Worm (Caenorhabditis elegans): ENCODE data around the gene fipr-12.

fipr-12 gene

DNA sequence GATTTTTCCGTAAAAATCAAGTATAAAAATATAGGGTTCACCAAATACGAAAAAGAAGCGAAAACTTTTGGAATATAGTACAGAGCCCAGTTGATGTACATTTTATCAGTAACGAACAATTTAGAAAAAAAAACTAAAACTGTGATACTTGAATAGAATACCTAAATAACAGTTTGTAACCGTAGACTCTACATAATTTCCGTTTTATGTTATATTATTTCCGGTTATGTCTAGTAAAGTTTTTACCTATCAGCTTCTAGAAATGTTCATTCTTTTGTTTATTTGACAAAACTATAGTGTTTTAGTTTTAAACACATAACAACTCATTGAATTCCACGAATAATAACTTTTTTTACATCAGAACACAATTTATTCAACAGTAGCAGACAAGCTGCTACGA, 5.7 kb upstream of the fipr-12 start, which contains the start of gene srj-33:
Gene srj-33, minus strand, starts transcription at position 101 of the 400 bp plus-strand sequence.
- TF ChIP-seq ceh-82 (tag; optimal IDR thresholded peaks at IDR 0.05) (no peak), lin-1 (GFP tag; IDR thresholded peaks at IDR 0.05) (no peak), unc-39 (tag; optimal IDR thresholded peaks at IDR 0.05) (no peak)

DNA sequence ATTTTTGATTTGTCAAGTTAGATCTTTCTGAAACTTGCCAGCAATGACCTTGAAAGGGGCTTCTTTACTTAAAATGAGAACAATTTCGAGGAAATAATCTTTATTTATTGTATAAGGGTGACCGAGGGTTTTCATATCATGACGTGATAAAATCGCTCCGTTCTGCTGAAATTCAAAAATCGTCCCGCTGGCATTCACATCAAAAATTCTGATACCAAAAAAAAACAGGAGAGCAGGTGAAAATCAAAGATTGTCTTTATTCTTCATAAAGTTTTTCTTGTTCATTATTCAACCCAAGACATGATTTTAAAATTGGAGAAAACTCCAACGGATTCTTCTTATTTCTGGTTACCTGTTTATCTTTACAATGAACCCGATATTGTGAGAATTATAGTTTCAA, 954 bp downstream of the fipr-12 start, which contains the start of gene sre-28:
Gene sre-28, plus strand, starts transcription at position 301 of the 400 bp plus-strand sequence.
- TF ChIP-seq lin-15B (tag; optimal IDR thresholded peaks at IDR 0.05): no peak
- TF ChIP-seq unc-62 (GFP tag; optimal IDR thresholded peaks at IDR 0.05 in 1 of 2): peak in 1 of 2 experiments; percentile 19
- no peak for TF ChIP-seq unc-62 (tag; optimal IDR thresholded peaks at IDR 0.05)

DNA sequence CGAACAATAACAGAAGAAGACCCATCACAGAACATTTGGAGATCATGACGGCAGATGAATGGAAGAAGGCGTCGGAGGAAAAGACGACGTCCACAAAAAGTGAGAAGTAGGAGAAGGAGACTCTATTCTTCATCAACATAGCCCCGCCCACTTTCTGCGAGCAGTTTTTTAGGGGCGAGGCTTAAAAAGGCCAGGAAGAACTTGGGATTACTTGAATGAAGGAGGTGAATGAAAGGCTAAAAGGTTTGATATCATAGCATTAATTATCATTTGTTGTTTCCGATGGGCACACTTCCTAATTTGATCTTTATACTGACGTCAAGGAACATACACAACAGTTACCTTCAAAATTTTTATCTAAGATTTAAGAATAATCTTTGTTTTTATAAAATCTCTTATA, 5.7 kb downstream of the fipr-12 start, which contains the start of gene nlp-58:
Gene nlp-58, minus strand, starts transcription at position 101 of the 400 bp plus-strand sequence.
- TF ChIP-seq aly-2 (tag; optimal IDR thresholded peaks at IDR 0.05) (no peak), ceh-20 (GFP tag; IDR thresholded peaks at IDR 0.05) (no peak), nhr-42 (GFP tag; IDR thresholded peaks at IDR 0.05) (no peak), mdl-1 (tag; optimal IDR thresholded peaks at IDR 0.05) (no peak), tra-1 (GFP tag; IDR thresholded peaks at IDR 0.05) (no peak), mes-2 (tag; optimal IDR thresholded peaks at IDR 0.05; ENCODE audit: poor library complexity, severe bottlenecking) (no peak), nhr-10 (tag; optimal IDR thresholded peaks at IDR 0.05) (no peak), ceh-82 (tag; optimal IDR thresholded peaks at IDR 0.05) (no peak), T20F7.1 (GFP tag; optimal IDR thresholded peaks at IDR 0.05) (no peak), snpc-4 (tag; optimal IDR thresholded peaks at IDR 0.05) (no peak), saeg-2 (GFP tag; IDR thresholded peaks at IDR 0.05) (no peak), sdz-12 (GFP tag; optimal IDR thresholded peaks at IDR 0.05) (no peak)

DNA sequence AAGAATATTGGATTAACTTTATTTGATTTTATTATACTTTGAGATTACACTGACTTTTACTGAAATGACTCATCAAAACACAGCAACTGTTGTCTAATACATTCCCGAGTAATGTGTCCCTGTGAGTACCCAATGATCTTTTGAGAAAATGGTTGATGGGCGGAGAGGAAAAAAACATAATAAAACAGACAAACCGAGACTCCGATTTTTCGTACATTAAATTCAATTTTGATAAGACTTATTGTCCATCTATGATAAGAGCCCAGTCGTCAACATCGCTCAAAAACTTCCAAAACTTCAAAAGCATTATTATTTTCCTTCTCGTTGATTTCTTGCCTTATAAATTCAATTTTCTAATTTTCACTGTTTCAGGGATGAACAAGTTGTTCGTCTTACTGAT, 7.7 kb downstream of the fipr-12 start, which contains the start of gene ttr-46:
Gene ttr-46, plus strand, starts transcription at position 373 of the 400 bp plus-strand sequence.
- no peak for TF ChIP-seq spr-3 (GFP tag; optimal IDR thresholded peaks at IDR 0.05)
- peak; percentile 53 for TF ChIP-seq nhr-28 (tag; optimal IDR thresholded peaks at IDR 0.05)
- no peak for TF ChIP-seq sdz-12 (GFP tag; optimal IDR thresholded peaks at IDR 0.05)
- no peak for TF ChIP-seq daf-16 (GFP tag; optimal IDR thresholded peaks at IDR 0.05)
- peak; percentile 65 for TF ChIP-seq daf-16 (tag; optimal IDR thresholded peaks at IDR 0.05)
- TF ChIP-seq nhr-41 (GFP tag; IDR thresholded peaks at IDR 0.05): no peak
- TF ChIP-seq lin-15B (tag; optimal IDR thresholded peaks at IDR 0.05): no peak
- no peak for TF ChIP-seq tra-1 (GFP tag; IDR thresholded peaks at IDR 0.05)
- no peak for TF ChIP-seq daf-19 (GFP tag; conservative IDR thresholded peaks at IDR 0.05)
- TF ChIP-seq mxl-3 (GFP tag; optimal IDR thresholded peaks at IDR 0.05): no peak
- TF ChIP-seq nhr-25 (tag; optimal IDR thresholded peaks at IDR 0.05; ENCODE audit: borderline replicate concordance, insufficient read depth): no peak
- TF ChIP-seq pqm-1 (tag; optimal IDR thresholded peaks at IDR 0.05): peak; percentile 63

DNA sequence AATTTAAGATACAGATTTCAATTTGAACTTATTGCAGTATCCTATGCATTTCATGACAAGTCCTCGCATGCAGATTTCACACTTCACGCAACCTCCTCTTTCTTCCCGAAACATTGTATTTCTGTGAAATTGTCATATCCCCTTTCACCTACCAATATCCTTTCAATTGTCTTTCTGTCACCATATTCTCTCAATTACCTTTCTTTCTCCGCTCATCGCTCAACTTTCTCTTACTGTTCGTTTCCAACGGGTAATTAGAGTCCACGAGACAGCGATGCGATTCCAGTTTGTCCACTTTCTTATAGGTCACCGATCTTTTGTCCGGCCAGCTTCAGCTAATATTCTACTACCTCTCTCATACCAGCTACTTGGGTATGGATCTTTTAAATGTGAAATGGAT, 9.3 kb downstream of the fipr-12 start, which contains the start of gene mam-5:
Gene mam-5, plus strand, starts transcription at position 304 of the 400 bp plus-strand sequence.
- no peak for TF ChIP-seq Y48G9A.11 (GFP tag; IDR thresholded peaks at IDR 0.05)
- TF ChIP-seq aha-1 (tag): peak; percentile 74

DNA sequence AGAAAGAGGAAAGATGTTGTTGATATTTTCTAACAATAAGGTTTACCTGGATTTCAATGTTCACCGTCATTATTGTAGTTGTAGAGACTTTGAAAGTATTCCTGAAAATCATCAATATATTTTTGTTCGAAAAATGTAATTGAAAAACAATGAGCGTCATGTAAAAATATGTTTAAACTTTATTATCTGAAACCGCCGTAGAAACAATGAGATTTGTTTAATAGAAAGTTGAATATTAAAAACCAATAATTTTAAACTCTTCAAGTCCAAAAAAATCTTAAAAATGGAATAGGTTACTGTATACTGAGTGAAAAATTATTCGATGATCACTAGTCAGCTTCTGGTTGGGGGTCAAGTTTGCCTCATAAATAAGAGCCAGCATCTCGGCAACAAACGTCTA, 15.1 kb downstream of the fipr-12 start, which contains the start of gene anmt-3:
Gene anmt-3, minus strand, starts transcription at position 101 of the 400 bp plus-strand sequence.
- no peak for TF ChIP-seq daf-8 (GFP tag; IDR thresholded peaks at IDR 0.05)
- TF ChIP-seq lir-3 (tag; optimal IDR thresholded peaks at IDR 0.05): no peak
- TF ChIP-seq set-16 (GFP tag; IDR thresholded peaks at IDR 0.05): no peak
- TF ChIP-seq nhr-6 (tag; optimal IDR thresholded peaks at IDR 0.05): no peak
- no peak for TF ChIP-seq nhr-11 (tag; optimal IDR thresholded peaks at IDR 0.05)
- TF ChIP-seq Y48G9A.11 (GFP tag; IDR thresholded peaks at IDR 0.05): no peak
- no peak for TF ChIP-seq nhr-111 (GFP tag; optimal IDR thresholded peaks at IDR 0.05)
- TF ChIP-seq spr-3 (GFP tag; optimal IDR thresholded peaks at IDR 0.05): no peak
- no peak for TF ChIP-seq tra-1 (GFP tag; IDR thresholded peaks at IDR 0.05)
- TF ChIP-seq ama-1 (optimal IDR thresholded peaks at IDR 0.05): no peak
- no peak for TF ChIP-seq ces-1 (GFP tag; optimal IDR thresholded peaks at IDR 0.05)
- TF ChIP-seq pha-4 (GFP tag; IDR thresholded peaks at IDR 0.05): no peak
- no peak for TF ChIP-seq pha-4 (tag; optimal IDR thresholded peaks at IDR 0.05)
- no peak for TF ChIP-seq nhr-76 (tag; optimal IDR thresholded peaks at IDR 0.05)
- TF ChIP-seq ZK546.5 (tag; optimal IDR thresholded peaks at IDR 0.05): no peak
- no peak for TF ChIP-seq T26A8.4 (GFP tag; IDR thresholded peaks at IDR 0.05)
- no peak for TF ChIP-seq ceh-62 (tag; optimal IDR thresholded peaks at IDR 0.05)
- TF ChIP-seq madf-5 (GFP tag; IDR thresholded peaks at IDR 0.05): no peak
- no peak for TF ChIP-seq mxl-3 (GFP tag; optimal IDR thresholded peaks at IDR 0.05)
- no peak for TF ChIP-seq nhr-77 (tag; optimal IDR thresholded peaks at IDR 0.05)

Measured in whole organism, L4 larva.